Fruit fly (Drosophila melanogaster): ENCODE results near the gene D19B.

The D19B gene

DNA sequence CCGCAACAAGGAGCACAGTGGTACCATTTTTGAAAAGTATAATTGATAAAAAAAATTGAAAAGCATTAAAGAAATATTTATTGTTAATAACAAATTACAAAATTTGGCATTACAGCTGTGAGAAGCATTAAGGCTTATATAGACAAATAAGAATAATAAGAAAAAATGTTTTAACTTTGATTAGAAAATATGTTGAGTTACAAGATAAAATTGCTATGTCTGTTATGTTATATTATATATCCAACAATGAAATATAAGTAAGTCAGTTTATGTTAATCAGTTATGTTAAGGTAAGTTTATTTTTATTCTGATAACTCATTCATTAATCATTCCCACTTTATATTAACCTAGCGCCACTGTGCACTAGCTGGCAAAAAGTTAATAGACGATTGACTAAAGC is 24.9 kb downstream of the D19B start (continued):
- no peak for TF ChIP-seq Neu2 (GFP tag; optimal IDR thresholded peaks at IDR 0.05; ENCODE audit: borderline replicate concordance)
- no peak for TF ChIP-seq BEAF-32 (GFP tag; optimal IDR thresholded peaks at IDR 0.05)
- no peak for TF ChIP-seq tap (tag; optimal IDR thresholded peaks at IDR 0.05)
- TF ChIP-seq ara (GFP tag; IDR thresholded peaks at IDR 0.05) = no peak
- TF ChIP-seq ken (GFP tag; IDR thresholded peaks at IDR 0.05) = no peak
- no peak for TF ChIP-seq CG5953 (GFP tag; IDR thresholded peaks at IDR 0.05)
- TF ChIP-seq lola (GFP tag; optimal IDR thresholded peaks at IDR 0.05) = peak in 1 of 3 experiments; percentile 62
- TF ChIP-seq Hr3 (GFP tag; optimal IDR thresholded peaks at IDR 0.05) = no peak
- no peak for TF ChIP-seq CG34224 (GFP tag; IDR thresholded peaks at IDR 0.05; ENCODE audit: partially characterized antibody)
- no peak for TF ChIP-seq Hr51 (GFP tag; optimal IDR thresholded peaks at IDR 0.05)
- no peak for TF ChIP-seq nau (GFP tag; optimal IDR thresholded peaks at IDR 0.05)
- TF ChIP-seq CG13123 (GFP tag; optimal IDR thresholded peaks at IDR 0.05) = no peak
- no peak for TF ChIP-seq kah (GFP tag; optimal IDR thresholded peaks at IDR 0.05)
- TF ChIP-seq crc (GFP tag; optimal IDR thresholded peaks at IDR 0.05) = no peak
- TF ChIP-seq CG1792 (GFP tag; optimal IDR thresholded peaks at IDR 0.05) = no peak
- TF ChIP-seq CG9817 (tag; optimal IDR thresholded peaks at IDR 0.05) = no peak
- no peak for TF ChIP-seq vnd (GFP tag; IDR thresholded peaks at IDR 0.05; ENCODE audit: partially characterized antibody)
- no peak for TF ChIP-seq usp (GFP tag; optimal IDR thresholded peaks at IDR 0.05)
- no peak for TF ChIP-seq stwl (tag; optimal IDR thresholded peaks at IDR 0.05)
- TF ChIP-seq Hr78 (GFP tag; optimal IDR thresholded peaks at IDR 0.05) = no peak
- TF ChIP-seq C15 (GFP tag; IDR thresholded peaks at IDR 0.05) = no peak
- TF ChIP-seq Blimp-1 (GFP tag; optimal IDR thresholded peaks at IDR 0.05) = peak; percentile 40
- no peak for TF ChIP-seq dan (GFP tag; IDR thresholded peaks at IDR 0.05)
- TF ChIP-seq CG8290 (GFP tag; optimal IDR thresholded peaks at IDR 0.05) = no peak
- no peak for TF ChIP-seq CG8290 (tag; optimal IDR thresholded peaks at IDR 0.05)
- no peak for TF ChIP-seq repo (GFP tag; optimal IDR thresholded peaks at IDR 0.05)
- TF ChIP-seq tna (GFP tag; IDR thresholded peaks at IDR 0.05; ENCODE audit: partially characterized antibody) = no peak
- TF ChIP-seq CG10366 (GFP tag; IDR thresholded peaks at IDR 0.05) = no peak
- no peak for TF ChIP-seq danr (GFP tag; IDR thresholded peaks at IDR 0.05)
- TF ChIP-seq ftz-f1 (GFP tag; optimal IDR thresholded peaks at IDR 0.05) = no peak
- peak; percentile 1 for TF ChIP-seq CG30403 (GFP tag; optimal IDR thresholded peaks at IDR 0.05)
- no peak for TF ChIP-seq CG1233 (GFP tag; optimal IDR thresholded peaks at IDR 0.05)
- TF ChIP-seq ato (GFP tag; IDR thresholded peaks at IDR 0.05; ENCODE audit: partially characterized antibody) = no peak
- no peak for TF ChIP-seq CG6813 (GFP tag; optimal IDR thresholded peaks at IDR 0.05)
- no peak for TF ChIP-seq CG13894 (tag; optimal IDR thresholded peaks at IDR 0.05)
- no peak for TF ChIP-seq Gug (GFP tag; IDR thresholded peaks at IDR 0.05)
- TF ChIP-seq dpn (GFP tag; optimal IDR thresholded peaks at IDR 0.05) = no peak
- no peak for TF ChIP-seq zen (tag; optimal IDR thresholded peaks at IDR 0.05)
- no peak for TF ChIP-seq CG2120 (GFP tag; optimal IDR thresholded peaks at IDR 0.05)
- no peak for TF ChIP-seq ro (GFP tag; IDR thresholded peaks at IDR 0.05)
- TF ChIP-seq Ravus (GFP tag; IDR thresholded peaks at IDR 0.05) = no peak
- TF ChIP-seq CG12219 (GFP tag; optimal IDR thresholded peaks at IDR 0.05) = no peak
- no peak for TF ChIP-seq CG13296 (GFP tag; optimal IDR thresholded peaks at IDR 0.05)
- no peak for TF ChIP-seq ssp (GFP tag; IDR thresholded peaks at IDR 0.05)
- no peak for TF ChIP-seq lov (optimal IDR thresholded peaks at IDR 0.05)
- no peak for TF ChIP-seq lov (GFP tag; IDR thresholded peaks at IDR 0.05)
- TF ChIP-seq B-H2 (GFP tag; optimal IDR thresholded peaks at IDR 0.05) = no peak
- no peak for TF ChIP-seq CG33213 (GFP tag; optimal IDR thresholded peaks at IDR 0.05)
- TF ChIP-seq scrt (GFP tag; optimal IDR thresholded peaks at IDR 0.05) = no peak
- TF ChIP-seq Dref (GFP tag; IDR thresholded peaks at IDR 0.05) = no peak
- no peak for TF ChIP-seq slbo (GFP tag; IDR thresholded peaks at IDR 0.05)
- TF ChIP-seq Poxn (GFP tag; IDR thresholded peaks at IDR 0.05) = no peak

Measured in whole organism, embryonic.